Worm (Caenorhabditis elegans) whole organism, L4/young adult: ENCODE measurements around the gene zipt-13.

Experiments used
- W03F9.2 ChIP-seq: fragments of 150-350 bp; optimal IDR thresholded peaks from 2 replicates; lab custom pipeline; 2014; ENCODE audit warnings: missing biosample characterization, missing genetic modification characterization
- dao-5 ChIP-seq: sonication (generic microtip); optimal IDR thresholded peaks from 2 replicates; lab custom pipeline; 2016; ENCODE audit warnings: missing genotype, missing genetic modification characterization, moderate library complexity, missing compliant biosample characterization
- him-1 ChIP-seq: sonication (generic microtip); optimal IDR thresholded peaks from 2 replicates; lab custom pipeline; 2016; ENCODE audit warnings: missing genotype, missing genetic modification reagents, missing genetic modification characterization, missing compliant biosample characterization

- TF ChIP-seq him-1 (tag; lab: Kevin White, UChicago), result no peak
- no peak for TF ChIP-seq dao-5 (tag; lab: Kevin White, UChicago)
- no peak for TF ChIP-seq W03F9.2
Observed at ce11 chrX:10219184-10219705, 17.5 kb downstream of the zipt-13 start.
